Worm (Caenorhabditis elegans) whole organism, mixed stage, embryonic: ENCODE measurements around the gene str-99.

Experiments
- elt-1 ChIP-seq: sonication (generic microtip); optimal IDR thresholded peaks from 2 replicates; lab custom pipeline; 2017; ENCODE audit warnings: missing genetic modification characterization, mild to moderate bottlenecking, missing compliant biosample characterization, antibody characterized with exemption, moderate library complexity, borderline replicate concordance; ENCODE audit not compliant: insufficient read depth
- nhr-237 ChIP-seq: fragments of 150-350 bp; optimal IDR thresholded peaks from 2 replicates; lab custom pipeline; 2014; ENCODE audit warnings: missing biosample characterization, missing genetic modification characterization
- unc-39 ChIP-seq: fragments of 150-350 bp; optimal IDR thresholded peaks from 2 replicates; lab custom pipeline; 2014; ENCODE audit warnings: missing biosample characterization, missing genetic modification characterization
- ztf-11 ChIP-seq: fragments of 150-350 bp; optimal IDR thresholded peaks from 2 replicates; lab custom pipeline; 2014; ENCODE audit warnings: missing biosample characterization, missing genetic modification characterization

DNA sequence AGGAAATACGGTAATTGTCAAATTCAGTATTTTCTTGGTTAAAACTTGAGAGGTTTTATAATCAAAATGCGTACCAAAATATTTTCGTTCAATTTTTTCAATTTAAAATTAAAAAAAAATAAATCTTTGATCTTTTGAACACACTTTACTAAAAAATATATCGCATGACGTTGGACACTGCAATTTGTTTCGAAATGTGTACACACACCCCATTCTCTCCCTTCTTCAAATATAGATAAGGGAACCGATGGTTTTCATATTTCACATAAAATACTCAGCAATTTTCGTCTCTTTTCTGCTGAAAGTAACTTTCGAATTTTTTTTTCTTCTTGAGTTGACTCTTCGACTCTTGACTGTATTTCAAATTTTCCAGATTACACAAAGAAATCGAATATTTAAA, 36.8 kb downstream of the str-99 start:
- TF ChIP-seq unc-39 (tag; lab: Kevin White, UChicago) (no peak), elt-1 (tag; lab: Kevin White, UChicago) (no peak), nhr-237 (tag; lab: Kevin White, UChicago) (no peak), ztf-11 (tag; lab: Kevin White, UChicago) (no peak)
